Worm (Caenorhabditis elegans) whole organism, midembryonic: ENCODE measurements around the gene col-83.

ENCODE experiments used
- T22C8.4 ChIP-seq: fragments of 200-800 bp; sonication (Bioruptor generic); IDR thresholded peaks from 2 replicates; pipeline ENCODE4 v1.3.6; 2022; ENCODE audit warnings: missing genetic modification characterization, missing compliant biosample characterization
- cog-1 ChIP-seq: sonication (generic microtip); optimal IDR thresholded peaks from 2 replicates; lab custom pipeline; 2016; ENCODE audit warnings: missing genetic modification characterization, missing compliant biosample characterization
- flt-1 ChIP-seq: fragments of 200-800 bp; sonication (Bioruptor generic); IDR thresholded peaks from 2 replicates; pipeline ENCODE4 v1.3.6; 2022; ENCODE audit warnings: missing genetic modification characterization, missing compliant biosample characterization
- klf-2 ChIP-seq: fragments of 200-800 bp; sonication (Bioruptor generic); conservative IDR thresholded peaks from 2 replicates; pipeline ENCODE4 v1.3.6; 2022; ENCODE audit warnings: missing genetic modification reagents, missing genetic modification characterization, missing compliant biosample characterization
- med-1 ChIP-seq: sonication (generic microtip); optimal IDR thresholded peaks from 2 replicates; lab custom pipeline; 2017; ENCODE audit warnings: missing genetic modification characterization, mild to moderate bottlenecking, missing compliant biosample characterization, antibody characterized with exemption, missing genetic modification reagents; ENCODE audit not compliant: insufficient read depth
- ref-1 ChIP-seq: fragments of 200-800 bp; sonication (Bioruptor generic); conservative IDR thresholded peaks from 2 replicates; pipeline ENCODE4 v1.3.6; 2022; ENCODE audit warnings: missing genetic modification reagents, missing genetic modification characterization, missing compliant biosample characterization
- tab-1 ChIP-seq: fragments of 200-800 bp; sonication (Bioruptor generic); IDR thresholded peaks from 2 replicates; pipeline ENCODE4 v1.3.6; 2022; ENCODE audit warnings: missing genetic modification characterization, missing compliant biosample characterization
- ztf-29 ChIP-seq: fragments of 200-800 bp; sonication (Bioruptor generic); IDR thresholded peaks from 2 replicates; pipeline ENCODE4 v1.3.6; 2022; ENCODE audit warnings: missing genetic modification reagents, missing genetic modification characterization, missing compliant biosample characterization

DNA sequence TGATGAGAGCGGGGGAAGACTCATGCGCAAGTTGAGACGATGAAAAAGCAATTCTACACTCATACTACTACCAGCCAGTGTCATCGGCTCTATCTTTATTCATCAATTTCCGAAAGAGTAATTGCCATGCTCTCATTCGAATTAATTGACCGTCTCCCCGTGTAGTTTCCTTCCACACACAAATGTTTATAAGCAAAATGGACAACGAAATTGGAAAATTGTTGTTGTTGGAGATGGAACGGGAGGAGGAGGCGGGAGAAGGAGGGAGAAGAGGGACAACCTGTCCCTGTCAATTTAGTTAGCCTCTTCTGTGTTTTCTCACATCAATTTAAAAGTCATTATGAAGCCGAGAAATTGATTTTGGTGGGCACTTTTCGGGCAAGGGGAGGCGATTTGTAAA is 26.8 kb upstream of the col-83 start:
- TF ChIP-seq med-1, result no peak
- no peak for TF ChIP-seq ztf-29 (GFP tag; lab: Robert Waterston, UW)
- TF ChIP-seq flt-1 (GFP tag; lab: Robert Waterston, UW), result no peak
- no peak for TF ChIP-seq klf-2
- TF ChIP-seq tab-1 (GFP tag; lab: Robert Waterston, UW), result no peak
- TF ChIP-seq cog-1, result no peak
- TF ChIP-seq ref-1 (GFP tag; lab: Robert Waterston, UW), result no peak
- TF ChIP-seq T22C8.4, result no peak
